Worm (Caenorhabditis elegans): Measurements from ENCODE around the gene nlp-46.

- no peak for TF ChIP-seq unc-39 (tag; optimal IDR thresholded peaks at IDR 0.05)
- TF ChIP-seq lsy-2 (tag; optimal IDR thresholded peaks at IDR 0.05), result no peak
Observed at ce11 chrV:12512773-12513172, 6.7 kb upstream of the nlp-46 start, which contains the start of the genes T28H10.2 and lgmn-1.

Data from whole organism, mixed stage, embryonic.